Worm (Caenorhabditis elegans): ENCODE results near the gene F44E2.10.

Gene F44E2.10

ce11 chrIII:8792251-8792650 lies 38.7 kb downstream of the F44E2.10 start, which contains the start of gene ztf-1:
Gene ztf-1, minus strand, starts transcription at chrIII:8792351.
- TF ChIP-seq nhr-237 (tag; optimal IDR thresholded peaks at IDR 0.05) (no peak), mep-1 (tag; optimal IDR thresholded peaks at IDR 0.05) (no peak), ces-1 (GFP tag; optimal IDR thresholded peaks at IDR 0.05) (no peak), pha-4 (tag; optimal IDR thresholded peaks at IDR 0.05) (no peak), unc-62 (GFP tag; optimal IDR thresholded peaks at IDR 0.05) (no peak), nhr-12 (tag; optimal IDR thresholded peaks at IDR 0.05) (no peak), elt-1 (tag; optimal IDR thresholded peaks at IDR 0.05; ENCODE audit: borderline replicate concordance, insufficient read depth) (no peak), tbx-8 (GFP tag; optimal IDR thresholded peaks at IDR 0.05) (no peak), bed-3 (GFP tag; optimal IDR thresholded peaks at IDR 0.05) (no peak), unc-39 (tag; optimal IDR thresholded peaks at IDR 0.05) (no peak), ham-2 (GFP tag; optimal IDR thresholded peaks at IDR 0.05) (no peak), lin-13 (tag; optimal IDR thresholded peaks at IDR 0.05) (no peak)

ce11 chrIII:8791235-8791634 lies 39.7 kb downstream of the F44E2.10 start, which contains the start of the genes zfp-1 and F54F2.14:
Gene zfp-1, plus strand, starts transcription at chrIII:8791535.
Gene F54F2.14, plus strand, starts transcription at chrIII:8791546.
- no peak for TF ChIP-seq drap-1 (GFP tag; optimal IDR thresholded peaks at IDR 0.05)
- TF ChIP-seq zip-8 (tag; optimal IDR thresholded peaks at IDR 0.05): no peak
- TF ChIP-seq lin-13 (tag; optimal IDR thresholded peaks at IDR 0.05): no peak
- TF ChIP-seq blmp-1 (tag; optimal IDR thresholded peaks at IDR 0.05): no peak
- no peak for TF ChIP-seq sem-2 (GFP tag; optimal IDR thresholded peaks at IDR 0.05)
- TF ChIP-seq mls-2 (tag; optimal IDR thresholded peaks at IDR 0.05): no peak
- TF ChIP-seq M03D4.4 (tag; optimal IDR thresholded peaks at IDR 0.05): no peak
- no peak for TF ChIP-seq ceh-43 (GFP tag; optimal IDR thresholded peaks at IDR 0.05)
- no peak for TF ChIP-seq nhr-237 (tag; optimal IDR thresholded peaks at IDR 0.05)
- TF ChIP-seq sptf-1 (tag; optimal IDR thresholded peaks at IDR 0.05): no peak
- TF ChIP-seq ceh-83 (GFP tag; optimal IDR thresholded peaks at IDR 0.05): no peak
- TF ChIP-seq lin-32 (GFP tag; optimal IDR thresholded peaks at IDR 0.05): no peak
- TF ChIP-seq ham-2 (GFP tag; optimal IDR thresholded peaks at IDR 0.05): no peak
- TF ChIP-seq elt-1 (tag; optimal IDR thresholded peaks at IDR 0.05; ENCODE audit: borderline replicate concordance, insufficient read depth): no peak

ce11 chrIII:8788690-8789089 lies 42.2 kb downstream of the F44E2.10 start:
- TF ChIP-seq mls-2 (tag; optimal IDR thresholded peaks at IDR 0.05) (no peak), lin-32 (GFP tag; optimal IDR thresholded peaks at IDR 0.05) (no peak), ceh-39 (tag; optimal IDR thresholded peaks at IDR 0.05) (no peak), ztf-11 (tag; optimal IDR thresholded peaks at IDR 0.05) (no peak), unc-62 (GFP tag; optimal IDR thresholded peaks at IDR 0.05) (no peak), snpc-4 (tag; optimal IDR thresholded peaks at IDR 0.05) (no peak), elt-1 (tag; optimal IDR thresholded peaks at IDR 0.05; ENCODE audit: borderline replicate concordance, insufficient read depth) (no peak), bed-3 (GFP tag; optimal IDR thresholded peaks at IDR 0.05) (no peak), pha-4 (tag; optimal IDR thresholded peaks at IDR 0.05) (no peak), mep-1 (tag; optimal IDR thresholded peaks at IDR 0.05) (no peak), ceh-43 (GFP tag; optimal IDR thresholded peaks at IDR 0.05) (no peak), sptf-1 (tag; optimal IDR thresholded peaks at IDR 0.05) (no peak), sem-2 (GFP tag; optimal IDR thresholded peaks at IDR 0.05) (no peak), M03D4.4 (tag; optimal IDR thresholded peaks at IDR 0.05) (no peak)

ce11 chrIII:8786077-8786476 lies 44.8 kb downstream of the F44E2.10 start, which contains the start of gene K02D10.8:
Gene K02D10.8, plus strand, starts transcription at chrIII:8786377.
- no peak for TF ChIP-seq ztf-11 (tag; optimal IDR thresholded peaks at IDR 0.05)
- TF ChIP-seq elt-1 (tag; optimal IDR thresholded peaks at IDR 0.05; ENCODE audit: borderline replicate concordance, insufficient read depth): no peak
- TF ChIP-seq mep-1 (tag; optimal IDR thresholded peaks at IDR 0.05): no peak
- no peak for TF ChIP-seq ham-2 (GFP tag; optimal IDR thresholded peaks at IDR 0.05)

ce11 chrIII:8785426-8785825 lies 45.5 kb downstream of the F44E2.10 start:
- TF ChIP-seq M03D4.4 (tag; optimal IDR thresholded peaks at IDR 0.05) (no peak), mls-2 (tag; optimal IDR thresholded peaks at IDR 0.05) (no peak), unc-120 (tag; optimal IDR thresholded peaks at IDR 0.05; ENCODE audit: poor library complexity, severe bottlenecking) (no peak), nhr-28 (tag; optimal IDR thresholded peaks at IDR 0.05) (no peak), ceh-83 (GFP tag; optimal IDR thresholded peaks at IDR 0.05) (no peak), nhr-237 (tag; optimal IDR thresholded peaks at IDR 0.05) (no peak), hlh-1 (tag; optimal IDR thresholded peaks at IDR 0.05) (no peak), ces-1 (GFP tag; optimal IDR thresholded peaks at IDR 0.05) (no peak), ceh-43 (GFP tag; optimal IDR thresholded peaks at IDR 0.05) (no peak), unc-39 (tag; optimal IDR thresholded peaks at IDR 0.05) (no peak), lsy-2 (tag; optimal IDR thresholded peaks at IDR 0.05) (no peak), nhr-12 (tag; optimal IDR thresholded peaks at IDR 0.05) (no peak), mab-5 (tag; optimal IDR thresholded peaks at IDR 0.05) (no peak), ham-2 (GFP tag; optimal IDR thresholded peaks at IDR 0.05) (no peak), ztf-11 (tag; optimal IDR thresholded peaks at IDR 0.05) (no peak), blmp-1 (tag; optimal IDR thresholded peaks at IDR 0.05) (no peak), sptf-1 (tag; optimal IDR thresholded peaks at IDR 0.05) (no peak), bed-3 (GFP tag; optimal IDR thresholded peaks at IDR 0.05) (no peak), pha-4 (tag; optimal IDR thresholded peaks at IDR 0.05) (no peak)
